Worm (Caenorhabditis elegans) whole organism, young adult: Measurements from ENCODE around the gene arrd-24.

Experiments
- ceh-27 ChIP-seq: fragments of 200-800 bp; sonication (Bioruptor generic); optimal IDR thresholded peaks from 2 replicates; lab custom pipeline; 2018; ENCODE audit warnings: mild to moderate bottlenecking, missing genetic modification characterization, moderate library complexity, missing compliant biosample characterization
- madf-10 ChIP-seq: sonication (generic microtip); optimal IDR thresholded peaks from 2 replicates; lab custom pipeline; 2016; ENCODE audit warnings: mild to moderate bottlenecking, missing genetic modification characterization, missing compliant biosample characterization
- mel-28 ChIP-seq: sonication (generic microtip); optimal IDR thresholded peaks from 2 replicates; lab custom pipeline; 2016; ENCODE audit warnings: borderline replicate concordance, mild to moderate bottlenecking, missing genetic modification characterization, missing compliant biosample characterization
- nhr-120 ChIP-seq: fragments of 200-800 bp; sonication (Bioruptor generic); IDR thresholded peaks from 2 replicates; pipeline ENCODE4 v1.3.6; 2022; ENCODE audit warnings: missing genetic modification characterization, missing compliant biosample characterization
- sea-2 ChIP-seq: fragments of 200-800 bp; sonication (Bioruptor generic); IDR thresholded peaks from 2 replicates; pipeline ENCODE4 v1.3.6; 2022; ENCODE audit warnings: missing genetic modification characterization, missing compliant biosample characterization

DNA sequence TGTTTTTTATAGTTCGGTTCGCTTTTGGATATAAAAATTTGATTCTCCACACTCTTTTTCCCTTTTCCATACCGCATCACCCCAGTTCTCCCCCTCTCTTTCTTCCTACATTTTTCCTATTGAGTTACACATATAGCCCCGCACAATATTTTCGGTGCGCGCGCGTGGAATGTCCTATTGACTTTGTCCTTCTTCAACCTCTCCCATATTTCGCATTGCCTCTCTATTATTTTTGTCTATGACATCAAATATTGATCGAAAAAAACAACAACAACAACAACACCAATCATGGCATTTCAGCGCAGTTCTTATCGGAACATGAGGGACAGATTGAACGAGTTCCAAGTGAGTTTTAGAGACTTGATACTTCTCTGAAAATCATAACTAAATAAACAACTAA is 20.5 kb downstream of the arrd-24 start, which contains the start of gene syx-2:
- TF ChIP-seq ceh-27: no peak
- TF ChIP-seq madf-10 (tag; lab: Kevin White, UChicago): no peak
- TF ChIP-seq nhr-120: no peak
- no peak for TF ChIP-seq mel-28 (tag; lab: Kevin White, UChicago)
- TF ChIP-seq sea-2: no peak
